Worm (Caenorhabditis elegans) whole organism, L3 larva: ENCODE results near the gene F20C5.11.

Experiments
- jun-1 ChIP-seq: fragments of 150-350 bp; optimal IDR thresholded peaks from 2 replicates; lab custom pipeline; 2014; ENCODE audit warnings: missing biosample characterization, missing genetic modification reagents, missing genetic modification characterization
- nhr-77 ChIP-seq: fragments of 150-350 bp; optimal IDR thresholded peaks from 2 replicates; lab custom pipeline; 2014; ENCODE audit warnings: missing biosample characterization, missing genetic modification characterization

ce11 chrIV:8792808-8793207 is 31.0 kb upstream of the F20C5.11 start, which contains the start of gene C33D9.3:
- TF ChIP-seq nhr-77 (tag; lab: Kevin White, UChicago), result no peak
- no peak for TF ChIP-seq jun-1 (tag; lab: Kevin White, UChicago)
